Worm (Caenorhabditis elegans) whole organism, late embryonic: ENCODE data around the gene msp-36.
A peak's percentile ranks its signal among the peaks of the same experiment; 100 is the strongest.

ENCODE experiments used
- C38D4.7 ChIP-seq: fragments of 200-800 bp; sonication (Bioruptor generic); optimal IDR thresholded peaks from 2 replicates; lab custom pipeline; 2018; ENCODE audit warnings: mild to moderate bottlenecking, missing genetic modification characterization, moderate library complexity, missing compliant biosample characterization
- F13H6.1 ChIP-seq: sonication (generic microtip); optimal IDR thresholded peaks from 2 replicates; lab custom pipeline; 2016; ENCODE audit warnings: missing genetic modification characterization, missing compliant biosample characterization
- T23F11.4 ChIP-seq: fragments of 200-800 bp; sonication (Bioruptor generic); optimal IDR thresholded peaks from 2 replicates; lab custom pipeline; 2018; ENCODE audit warnings: mild to moderate bottlenecking, missing genetic modification characterization, missing compliant biosample characterization
- Y22D7AL.16 ChIP-seq: sonication (generic microtip); optimal IDR thresholded peaks from 2 replicates; lab custom pipeline; 2016; ENCODE audit warnings: missing genetic modification characterization, missing compliant biosample characterization
- ama-1 ChIP-seq: fragments of 150-350 bp; optimal IDR thresholded peaks from 2 replicates; lab custom pipeline; 2014
- ceh-2 ChIP-seq: sonication (generic microtip); optimal IDR thresholded peaks from 2 replicates; lab custom pipeline; 2016; ENCODE audit warnings: missing genotype, missing genetic modification characterization, missing compliant biosample characterization
- ceh-22 ChIP-seq: sonication (generic microtip); optimal IDR thresholded peaks from 2 replicates; lab custom pipeline; 2017; ENCODE audit warnings: missing biosample characterization, missing genetic modification characterization
- ceh-31 ChIP-seq: sonication (generic microtip); optimal IDR thresholded peaks from 2 replicates; lab custom pipeline; 2016; ENCODE audit warnings: missing genetic modification characterization, missing compliant biosample characterization
- ceh-45 ChIP-seq: fragments of 200-800 bp; sonication (Bioruptor generic); IDR thresholded peaks from 2 replicates; pipeline ENCODE4 v1.3.6; 2022; ENCODE audit warnings: missing genetic modification reagents, missing genetic modification characterization, missing compliant biosample characterization
- ceh-48 ChIP-seq: sonication (generic microtip); optimal IDR thresholded peaks from 2 replicates; lab custom pipeline; 2016; ENCODE audit warnings: missing genetic modification characterization, inconsistent platforms, missing compliant biosample characterization
- elt-2 ChIP-seq: sonication (generic microtip); optimal IDR thresholded peaks from 2 replicates; lab custom pipeline; 2016; ENCODE audit warnings: missing genetic modification reagents, missing genetic modification characterization, missing compliant biosample characterization
- elt-4 ChIP-seq: sonication (generic microtip); optimal IDR thresholded peaks from 2 replicates; lab custom pipeline; 2016; ENCODE audit warnings: missing genetic modification characterization, missing compliant biosample characterization
- ets-4 ChIP-seq: sonication (generic microtip); optimal IDR thresholded peaks from 2 replicates; lab custom pipeline; 2016; ENCODE audit warnings: missing genetic modification characterization, missing compliant biosample characterization
- eyg-1 ChIP-seq: sonication (generic microtip); optimal IDR thresholded peaks from 2 replicates; lab custom pipeline; 2016; ENCODE audit warnings: missing genotype, missing genetic modification characterization, missing compliant biosample characterization
- fax-1 ChIP-seq: sonication (generic microtip); optimal IDR thresholded peaks from 2 replicates; lab custom pipeline; 2016; ENCODE audit warnings: missing genotype, missing genetic modification characterization, missing compliant biosample characterization
- fkh-6 ChIP-seq: sonication (generic microtip); optimal IDR thresholded peaks from 2 replicates; lab custom pipeline; 2016; ENCODE audit warnings: missing genetic modification characterization, missing compliant biosample characterization
- gmeb-2 ChIP-seq: sonication (generic microtip); optimal IDR thresholded peaks from 2 replicates; lab custom pipeline; 2016; ENCODE audit warnings: missing genetic modification characterization, inconsistent platforms, missing compliant biosample characterization
- lim-6 ChIP-seq: sonication (generic microtip); optimal IDR thresholded peaks from 2 replicates; lab custom pipeline; 2016; ENCODE audit warnings: missing genetic modification characterization, missing compliant biosample characterization
- mec-3 ChIP-seq: sonication (generic microtip); optimal IDR thresholded peaks from 2 replicates; lab custom pipeline; 2016; ENCODE audit warnings: borderline replicate concordance, missing genetic modification characterization, missing compliant biosample characterization
- nfya-1 ChIP-seq: sonication (generic microtip); optimal IDR thresholded peaks from 2 replicates; lab custom pipeline; 2017; ENCODE audit warnings: missing genetic modification characterization, mild to moderate bottlenecking, missing compliant biosample characterization, antibody characterized with exemption, moderate library complexity
- nhr-11 ChIP-seq: fragments of 150-350 bp; optimal IDR thresholded peaks from 2 replicates; lab custom pipeline; 2014; ENCODE audit warnings: missing biosample characterization, missing genetic modification characterization
- npax-4 ChIP-seq: sonication (generic microtip); optimal IDR thresholded peaks from 2 replicates; lab custom pipeline; 2016; ENCODE audit warnings: missing genetic modification characterization, missing compliant biosample characterization
- odd-2 ChIP-seq: sonication (generic microtip); optimal IDR thresholded peaks from 2 replicates; lab custom pipeline; 2017; ENCODE audit warnings: antibody characterized with exemption, mild to moderate bottlenecking, missing genetic modification characterization, missing compliant biosample characterization
- pax-1 ChIP-seq: fragments of 150-350 bp; optimal IDR thresholded peaks from 2 replicates; lab custom pipeline; 2014; ENCODE audit warnings: missing biosample characterization, missing genetic modification characterization
- pros-1 ChIP-seq: fragments of 150-350 bp; optimal IDR thresholded peaks from 2 replicates; lab custom pipeline; 2014; ENCODE audit warnings: missing biosample characterization, missing genetic modification reagents, missing genetic modification characterization
- ref-2 ChIP-seq: sonication (generic microtip); optimal IDR thresholded peaks from 2 replicates; lab custom pipeline; 2016; ENCODE audit warnings: missing genetic modification characterization, missing compliant biosample characterization
- rnt-1 ChIP-seq: sonication (generic microtip); optimal IDR thresholded peaks from 2 replicates; lab custom pipeline; 2016; ENCODE audit warnings: missing genetic modification characterization, missing compliant biosample characterization
- sox-4 ChIP-seq: sonication (generic microtip); optimal IDR thresholded peaks from 2 replicates; lab custom pipeline; 2017; ENCODE audit warnings: mild to moderate bottlenecking, missing genetic modification characterization, inconsistent platforms, missing compliant biosample characterization
- tbx-7 ChIP-seq: sonication (generic microtip); optimal IDR thresholded peaks from 2 replicates; lab custom pipeline; 2016; ENCODE audit warnings: missing genotype, missing genetic modification characterization, missing compliant biosample characterization
- ttx-3 ChIP-seq: sonication (generic microtip); optimal IDR thresholded peaks from 2 replicates; lab custom pipeline; 2016; ENCODE audit warnings: missing genetic modification reagents, missing genetic modification characterization, missing compliant biosample characterization
- unc-42 ChIP-seq: sonication (generic microtip); optimal IDR thresholded peaks from 2 replicates; lab custom pipeline; 2016; ENCODE audit warnings: missing genotype, missing genetic modification characterization, missing compliant biosample characterization
- unc-55 ChIP-seq: sonication (generic microtip); optimal IDR thresholded peaks from 2 replicates; lab custom pipeline; 2017; ENCODE audit warnings: missing biosample characterization, missing genetic modification reagents, missing genetic modification characterization
- unc-86 ChIP-seq: sonication (generic microtip); optimal IDR thresholded peaks from 2 replicates; lab custom pipeline; 2016; ENCODE audit warnings: missing genetic modification characterization, missing compliant biosample characterization
- zip-5 ChIP-seq: sonication (generic microtip); optimal IDR thresholded peaks from 2 replicates; lab custom pipeline; 2016; ENCODE audit warnings: missing genetic modification characterization, missing compliant biosample characterization
- ztf-16 ChIP-seq: sonication (generic microtip); optimal IDR thresholded peaks from 2 replicates; lab custom pipeline; 2017; ENCODE audit warnings: missing genetic modification characterization, missing compliant biosample characterization

Gene msp-36

ce11 chrIV:10062728-10063127 is 32.5 kb upstream of the msp-36 start, which contains the start of gene ipla-7:
Gene ipla-7, minus strand, starts transcription at chrIV:10062849.
- TF ChIP-seq fax-1 (tag; lab: Kevin White, UChicago) (peak; percentile 9), ets-4 (tag; lab: Kevin White, UChicago) (no peak), unc-42 (tag; lab: Kevin White, UChicago) (peak; percentile 37), ceh-48 (tag; lab: Kevin White, UChicago) (peak; percentile 54), ceh-2 (tag; lab: Kevin White, UChicago) (no peak), gmeb-2 (tag; lab: Kevin White, UChicago) (no peak)

DNA sequence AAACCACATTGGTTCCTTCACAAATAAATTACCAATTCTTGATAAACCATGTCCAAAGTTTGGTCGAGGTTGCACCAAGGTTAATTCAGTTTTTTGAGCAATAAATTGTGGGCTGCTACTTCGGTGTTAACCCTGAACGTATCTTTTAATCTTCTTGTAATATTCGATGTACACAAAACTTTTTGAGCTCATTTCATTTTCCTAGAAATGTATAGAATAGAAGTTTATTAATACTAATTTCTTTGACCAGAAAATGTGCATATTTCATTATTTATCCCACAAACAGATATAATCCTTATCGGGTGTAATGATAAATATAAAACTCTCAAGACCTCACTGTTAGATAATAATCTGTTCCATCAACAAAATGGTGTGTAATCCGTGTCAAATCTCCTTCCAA is 31.3 kb upstream of the msp-36 start:
- TF ChIP-seq fkh-6 (tag; lab: Kevin White, UChicago), result no peak
- TF ChIP-seq rnt-1, result no peak
- TF ChIP-seq gmeb-2 (tag; lab: Kevin White, UChicago), result no peak
- TF ChIP-seq Y22D7AL.16 (tag; lab: Kevin White, UChicago), result no peak
- TF ChIP-seq fax-1 (tag; lab: Kevin White, UChicago), result no peak
- TF ChIP-seq unc-42 (tag; lab: Kevin White, UChicago), result no peak
- TF ChIP-seq, all 69 proteins: peak for 0

ce11 chrIV:10065159-10065558 is 30.1 kb upstream of the msp-36 start:
- no peak for TF ChIP-seq mec-3
- TF ChIP-seq unc-55 (GFP tag; lab: Kevin White, UChicago), result peak; percentile 99
- TF ChIP-seq elt-4 (tag; lab: Kevin White, UChicago), result no peak
- TF ChIP-seq T23F11.4, result no peak

DNA sequence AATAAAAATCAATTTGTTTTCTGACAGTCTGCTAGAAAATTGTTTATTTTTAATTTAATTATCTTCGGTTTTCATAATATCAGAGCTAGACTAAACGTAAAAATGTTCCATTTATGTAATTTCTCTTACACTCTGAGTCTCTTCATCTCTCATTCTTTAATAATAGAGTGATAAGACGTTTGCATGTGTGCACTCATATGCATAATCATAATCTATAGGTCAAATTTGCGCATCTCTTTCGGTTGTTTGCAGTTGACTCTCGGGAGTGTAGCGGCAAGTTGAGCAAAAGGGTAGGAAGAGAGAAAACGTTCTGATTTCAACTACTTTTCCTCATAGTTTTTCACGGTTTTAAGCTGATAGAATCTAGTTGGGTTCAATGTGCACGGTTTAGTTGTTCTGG is 28.8 kb upstream of the msp-36 start:
- TF ChIP-seq elt-2 (tag; lab: Kevin White, UChicago), result peak; percentile 54
- peak; percentile 38 for TF ChIP-seq pax-1
- no peak for TF ChIP-seq npax-4 (tag; lab: Kevin White, UChicago)

- TF ChIP-seq nhr-11, result no peak
- peak; percentile 11 for TF ChIP-seq unc-42 (tag; lab: Kevin White, UChicago)
Measured at ce11 chrIV:10067541-10067940, 27.7 kb upstream of the msp-36 start, which contains the start of gene cwn-2. Gene cwn-2, plus strand, starts transcription at chrIV:10067816.

- TF ChIP-seq tbx-7 (tag; lab: Kevin White, UChicago), result no peak
- no peak for TF ChIP-seq odd-2
- TF ChIP-seq lim-6 (tag; lab: Kevin White, UChicago), result no peak
Measured at ce11 chrIV:10068266-10068665, 27.0 kb upstream of the msp-36 start.

ce11 chrIV:10072527-10072926 is 22.7 kb upstream of the msp-36 start, which contains the start of gene W01B6.3:
Gene W01B6.3, minus strand, starts transcription at chrIV:10072627.
- TF ChIP-seq ama-1 (lab: Kevin White, UChicago) (no peak), ceh-22 (no peak), ceh-48 (tag; lab: Kevin White, UChicago) (no peak)

DNA sequence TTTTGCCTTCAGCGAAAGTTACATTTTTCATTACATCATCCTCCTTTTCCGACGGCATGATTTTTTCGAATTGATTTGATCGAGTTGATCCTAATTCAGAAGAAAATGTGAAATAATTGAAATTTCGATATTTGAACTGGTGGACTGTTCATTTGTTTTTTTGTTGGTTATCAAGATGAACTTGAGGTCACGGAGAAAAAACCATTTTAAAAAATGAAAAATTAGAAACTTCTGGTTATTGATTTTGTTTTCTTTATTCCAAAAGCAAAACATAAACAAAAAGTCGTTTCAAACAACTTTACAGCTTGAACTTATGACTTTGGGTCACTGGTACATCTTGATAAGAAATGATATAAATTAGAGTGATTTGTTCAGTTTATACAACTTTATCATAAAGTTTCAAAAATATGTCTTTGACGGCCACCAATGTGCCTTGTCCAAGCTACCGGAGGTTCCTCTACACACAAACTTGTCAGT is 20.2 kb upstream of the msp-36 start, which contains the start of the genes ttbk-4 and W01B6.4:
Gene ttbk-4 (minus strand): TSS at position 101 of the 477 bp plus-strand sequence.
Gene W01B6.4 (plus strand): TSS at position 427 of the 477 bp plus-strand sequence.
- TF ChIP-seq rnt-1 (no peak), mec-3 (no peak), unc-42 (tag; lab: Kevin White, UChicago) (no peak), unc-86 (tag; lab: Kevin White, UChicago) (no peak), nfya-1 (no peak), sox-4 (tag; lab: Kevin White, UChicago) (no peak), ceh-31 (tag; lab: Kevin White, UChicago) (no peak), eyg-1 (tag; lab: Kevin White, UChicago) (no peak), zip-5 (no peak), ets-4 (tag; lab: Kevin White, UChicago) (no peak), ref-2 (tag; lab: Kevin White, UChicago) (no peak), unc-55 (GFP tag; lab: Kevin White, UChicago) (no peak), C38D4.7 (GFP tag; lab: Kevin White, UChicago) (no peak), T23F11.4 (no peak), ztf-16 (no peak), ttx-3 (tag; lab: Kevin White, UChicago) (no peak), ceh-45 (GFP tag; lab: Robert Waterston, UW) (no peak), pros-1 (tag; lab: Kevin White, UChicago) (no peak), F13H6.1 (tag; lab: Kevin White, UChicago) (no peak)
